Worm (Caenorhabditis elegans) whole organism, mixed stage, embryonic: ENCODE data around the gene nape-2.

Experiments
- ceh-39 ChIP-seq: fragments of 150-350 bp; optimal IDR thresholded peaks from 2 replicates; lab custom pipeline; 2014; ENCODE audit warnings: missing biosample characterization, missing genetic modification characterization
- ceh-43 ChIP-seq: fragments of 200-800 bp; sonication (Bioruptor generic); optimal IDR thresholded peaks from 2 replicates; lab custom pipeline; 2018; ENCODE audit warnings: mild to moderate bottlenecking, missing genetic modification characterization, moderate library complexity, missing compliant biosample characterization
- ces-1 ChIP-seq: fragments of 150-350 bp; optimal IDR thresholded peaks from 2 replicates; lab custom pipeline; 2014; ENCODE audit warnings: missing biosample characterization, missing genetic modification reagents, missing genetic modification characterization
- elt-3 ChIP-seq: fragments of 150-350 bp; optimal IDR thresholded peaks from 2 replicates; lab custom pipeline; 2014; ENCODE audit warnings: missing biosample characterization, missing genetic modification characterization
- lsy-2 ChIP-seq: fragments of 150-350 bp; optimal IDR thresholded peaks from 2 replicates; lab custom pipeline; 2014; ENCODE audit warnings: missing biosample characterization, missing genetic modification characterization
- mab-5 ChIP-seq: fragments of 150-350 bp; optimal IDR thresholded peaks from 2 replicates; lab custom pipeline; 2014; ENCODE audit warnings: missing biosample characterization, missing genetic modification characterization
- nhr-12 ChIP-seq: fragments of 150-350 bp; optimal IDR thresholded peaks from 2 replicates; lab custom pipeline; 2014; ENCODE audit warnings: missing biosample characterization, missing genetic modification characterization
- nhr-2 ChIP-seq: fragments of 150-350 bp; optimal IDR thresholded peaks from 2 replicates; lab custom pipeline; 2014; ENCODE audit warnings: missing biosample characterization, missing genetic modification characterization
- nhr-28 ChIP-seq: fragments of 150-350 bp; optimal IDR thresholded peaks from 2 replicates; lab custom pipeline; 2014; ENCODE audit warnings: missing biosample characterization, missing genetic modification characterization
- nhr-76 ChIP-seq: sonication (generic microtip); optimal IDR thresholded peaks from 2 replicates; lab custom pipeline; 2017; ENCODE audit warnings: missing biosample characterization, missing genetic modification characterization
- pha-4 ChIP-seq: fragments of 150-350 bp; optimal IDR thresholded peaks from 2 replicates; lab custom pipeline; 2018; ENCODE audit warnings: missing biosample characterization, missing genetic modification reagents, missing genetic modification characterization
- snpc-4 ChIP-seq: fragments of 150-350 bp; optimal IDR thresholded peaks from 2 replicates; lab custom pipeline; 2014; ENCODE audit warnings: missing biosample characterization, missing genetic modification characterization
- unc-39 ChIP-seq: fragments of 150-350 bp; optimal IDR thresholded peaks from 2 replicates; lab custom pipeline; 2014; ENCODE audit warnings: missing biosample characterization, missing genetic modification characterization

ce11 chrIV:3720644-3721043, 18.1 kb downstream of the nape-2 start:
- TF ChIP-seq mab-5 (no peak), ceh-43 (GFP tag; lab: Kevin White, UChicago) (no peak), nhr-76 (tag; lab: Kevin White, UChicago) (no peak), snpc-4 (tag; lab: Kevin White, UChicago) (no peak), ces-1 (GFP tag; lab: Kevin White, UChicago) (no peak), nhr-2 (tag; lab: Kevin White, UChicago) (no peak), elt-3 (tag; lab: Kevin White, UChicago) (no peak), nhr-28 (tag; lab: Kevin White, UChicago) (no peak), ceh-39 (tag; lab: Kevin White, UChicago) (no peak), lsy-2 (tag; lab: Kevin White, UChicago) (no peak), unc-39 (no peak), pha-4 (peak; percentile 72), nhr-12 (tag; lab: Kevin White, UChicago) (no peak)
